Worm (Caenorhabditis elegans): ENCODE measurements around the gene nas-8.

nas-8 gene

ce11 chrIV:7156356-7156755, 41.7 kb downstream of the nas-8 start, which contains the start of gene maph-9:
maph-9 (plus strand) TSS chrIV:7156628.
- TF ChIP-seq nhr-23 (tag; optimal IDR thresholded peaks at IDR 0.05) (no peak), elt-1 (tag; optimal IDR thresholded peaks at IDR 0.05) (no peak), pha-4 (tag; optimal IDR thresholded peaks at IDR 0.05) (no peak), nhr-12 (tag; optimal IDR thresholded peaks at IDR 0.05) (no peak), nhr-77 (tag; optimal IDR thresholded peaks at IDR 0.05) (no peak), tbx-2 (tag; optimal IDR thresholded peaks at IDR 0.05) (no peak), lin-15B (tag; optimal IDR thresholded peaks at IDR 0.05) (no peak), mdl-1 (tag; optimal IDR thresholded peaks at IDR 0.05) (no peak), ztf-11 (tag; optimal IDR thresholded peaks at IDR 0.05) (no peak), nhr-11 (tag; optimal IDR thresholded peaks at IDR 0.05) (no peak), R02D3.7 (tag; optimal IDR thresholded peaks at IDR 0.05) (no peak), skn-1 (tag; optimal IDR thresholded peaks at IDR 0.05) (no peak), ceh-9 (tag; optimal IDR thresholded peaks at IDR 0.05) (no peak)

ce11 chrIV:7158161-7158560, 43.5 kb downstream of the nas-8 start:
- TF ChIP-seq ZK546.5 (tag; optimal IDR thresholded peaks at IDR 0.05) (no peak), fkh-10 (GFP tag; optimal IDR thresholded peaks at IDR 0.05) (no peak), nhr-43 (tag; optimal IDR thresholded peaks at IDR 0.05; ENCODE audit: poor library complexity, severe bottlenecking) (no peak), fos-1 (tag; optimal IDR thresholded peaks at IDR 0.05) (no peak), nhr-12 (tag; optimal IDR thresholded peaks at IDR 0.05) (no peak), mdl-1 (tag; optimal IDR thresholded peaks at IDR 0.05) (no peak), nhr-28 (tag; optimal IDR thresholded peaks at IDR 0.05) (no peak), nfya-1 (tag; optimal IDR thresholded peaks at IDR 0.05; ENCODE audit: insufficient read depth) (no peak), egl-5 (tag; optimal IDR thresholded peaks at IDR 0.05) (no peak), ceh-82 (tag; optimal IDR thresholded peaks at IDR 0.05) (no peak), pqm-1 (tag; optimal IDR thresholded peaks at IDR 0.05) (no peak), ceh-16 (tag; optimal IDR thresholded peaks at IDR 0.05) (no peak), egl-27 (tag; optimal IDR thresholded peaks at IDR 0.05) (no peak), nhr-67 (tag; optimal IDR thresholded peaks at IDR 0.05) (no peak), R02D3.7 (tag; optimal IDR thresholded peaks at IDR 0.05) (no peak)

- TF ChIP-seq snpc-4 (tag; optimal IDR thresholded peaks at IDR 0.05) (no peak), nhr-77 (tag; optimal IDR thresholded peaks at IDR 0.05) (no peak), fos-1 (tag; optimal IDR thresholded peaks at IDR 0.05) (no peak), ceh-82 (tag; optimal IDR thresholded peaks at IDR 0.05) (no peak), ceh-16 (tag; optimal IDR thresholded peaks at IDR 0.05) (no peak), egl-27 (tag; optimal IDR thresholded peaks at IDR 0.05) (no peak)
These were observed 44.9 kb downstream of the nas-8 start for ce11 chrIV:7159586-7159985.

ce11 chrIV:7165723-7166122, 51.0 kb downstream of the nas-8 start, which contains the start of gene rpc-1:
rpc-1 (minus strand) TSS chrIV:7165748.
- TF ChIP-seq nfya-1 (tag; optimal IDR thresholded peaks at IDR 0.05; ENCODE audit: insufficient read depth), result peak; percentile 34
- TF ChIP-seq lin-15B (tag; optimal IDR thresholded peaks at IDR 0.05), result peak; percentile 34
- no peak for TF ChIP-seq eor-1 (tag; optimal IDR thresholded peaks at IDR 0.05)

ce11 chrIV:7166553-7166952, 51.9 kb downstream of the nas-8 start, which contains the start of gene C42D4.18:
C42D4.18 (plus strand) TSS chrIV:7166783.
- TF ChIP-seq nfya-1 (tag; optimal IDR thresholded peaks at IDR 0.05; ENCODE audit: insufficient read depth), result peak; percentile 43
- TF ChIP-seq mml-1 (tag; optimal IDR thresholded peaks at IDR 0.05), result peak; percentile 51
- no peak for TF ChIP-seq elt-2 (tag; optimal IDR thresholded peaks at IDR 0.05)
- TF ChIP-seq nhr-76 (tag; optimal IDR thresholded peaks at IDR 0.05), result no peak
- no peak for TF ChIP-seq nhr-25 (tag; optimal IDR thresholded peaks at IDR 0.05)
- TF ChIP-seq R02D3.7 (tag; optimal IDR thresholded peaks at IDR 0.05), result no peak
- no peak for TF ChIP-seq nhr-67 (tag; optimal IDR thresholded peaks at IDR 0.05)
- no peak for TF ChIP-seq tbx-2 (tag; optimal IDR thresholded peaks at IDR 0.05)
- TF ChIP-seq daf-12 (tag; optimal IDR thresholded peaks at IDR 0.05), result no peak
- no peak for TF ChIP-seq elt-3 (tag; optimal IDR thresholded peaks at IDR 0.05)
- peak; percentile 36 for TF ChIP-seq hmg-11 (tag; optimal IDR thresholded peaks at IDR 0.05)
- no peak for TF ChIP-seq nhr-28 (tag; optimal IDR thresholded peaks at IDR 0.05)
- no peak for TF ChIP-seq nhr-43 (tag; optimal IDR thresholded peaks at IDR 0.05; ENCODE audit: poor library complexity, severe bottlenecking)
- peak; percentile 4 for TF ChIP-seq lin-15B (tag; optimal IDR thresholded peaks at IDR 0.05)
- TF ChIP-seq lin-39 (tag; optimal IDR thresholded peaks at IDR 0.05), result no peak
- no peak for TF ChIP-seq egl-5 (tag; optimal IDR thresholded peaks at IDR 0.05)
- TF ChIP-seq nhr-12 (tag; optimal IDR thresholded peaks at IDR 0.05), result no peak
- no peak for TF ChIP-seq mdl-1 (tag; optimal IDR thresholded peaks at IDR 0.05)
